Worm (Caenorhabditis elegans) whole organism, L4 larva: Measurements from ENCODE around the gene tpan-1.
A peak's percentile ranks its signal among the peaks of the same experiment; 100 is the strongest.

Experiments used
- F37D6.2 ChIP-seq: sonication (generic microtip); optimal IDR thresholded peaks from 2 replicates; lab custom pipeline; 2016; ENCODE audit warnings: mild to moderate bottlenecking, missing genetic modification characterization, missing compliant biosample characterization
- T26A8.4 ChIP-seq: fragments of 200-800 bp; sonication (Bioruptor generic); IDR thresholded peaks from 2 replicates; pipeline ENCODE4 v1.3.6; 2022; ENCODE audit warnings: missing genetic modification characterization, missing compliant biosample characterization
- aha-1 ChIP-seq: fragments of 150-350 bp; peaks from one replicate; lab custom pipeline; 2014; ENCODE audit warnings: missing biosample characterization, missing genetic modification characterization
- ama-1 ChIP-seq: fragments of 150-350 bp; optimal IDR thresholded peaks from 2 replicates; lab custom pipeline; 2014; ENCODE audit warnings: inconsistent platforms, mixed read lengths
- arid-1 ChIP-seq: fragments of 200-800 bp; sonication (Bioruptor generic); conservative IDR thresholded peaks from 2 replicates; pipeline ENCODE4 v1.3.6; 2022; ENCODE audit warnings: missing genetic modification reagents, missing genetic modification characterization, missing compliant biosample characterization
- ceh-44 ChIP-seq: fragments of 200-800 bp; sonication (Bioruptor generic); IDR thresholded peaks from 2 replicates; pipeline ENCODE4 v1.3.6; 2022; ENCODE audit warnings: missing genetic modification reagents, missing genetic modification characterization, missing compliant biosample characterization
- ceh-62 ChIP-seq: sonication (generic microtip); optimal IDR thresholded peaks from 2 replicates; lab custom pipeline; 2017; ENCODE audit warnings: missing biosample characterization, missing genetic modification characterization
- ces-1 ChIP-seq: fragments of 150-350 bp; sonication (generic microtip); optimal IDR thresholded peaks from 4 replicates; lab custom pipeline; 2014; ENCODE audit warnings: missing biosample characterization, missing genetic modification reagents, missing genetic modification characterization
- daf-16 ChIP-seq, 3 experiments: sonication (generic microtip); optimal IDR thresholded peaks; 2 replicates each; lab custom pipeline; 2016 to 2017; ENCODE audit warnings: missing genetic modification characterization in 3 of 3, missing genetic modification reagents in 3 of 3, mild to moderate bottlenecking in 2 of 3, missing compliant biosample characterization in 2 of 3, missing biosample characterization in 1 of 3, moderate library complexity in 1 of 3
- dmd-6 ChIP-seq: fragments of 200-800 bp; sonication (Bioruptor generic); IDR thresholded peaks from 2 replicates; pipeline ENCODE4 v1.3.6; 2022; ENCODE audit warnings: missing genetic modification reagents, missing genetic modification characterization, missing compliant biosample characterization
- dmd-9 ChIP-seq: fragments of 200-800 bp; sonication (Bioruptor generic); IDR thresholded peaks from 2 replicates; pipeline ENCODE4 v1.3.6; 2022; ENCODE audit warnings: missing genetic modification reagents, missing genetic modification characterization, missing compliant biosample characterization
- dve-1 ChIP-seq: sonication (generic microtip); optimal IDR thresholded peaks from 2 replicates; lab custom pipeline; 2017; ENCODE audit warnings: antibody characterized with exemption, mild to moderate bottlenecking, missing genetic modification characterization, missing compliant biosample characterization; ENCODE audit not compliant: insufficient read depth
- fkh-10 ChIP-seq: fragments of 150-350 bp; optimal IDR thresholded peaks from 2 replicates; lab custom pipeline; 2014; ENCODE audit warnings: missing biosample characterization, missing genetic modification reagents, missing genetic modification characterization
- hif-1 ChIP-seq, 2 experiments: sonication (generic microtip); optimal IDR thresholded peaks; 2 replicates each; lab custom pipeline; 2016 to 2017; ENCODE audit warnings: missing compliant biosample characterization in 2 of 2, missing genetic modification characterization in 2 of 2, missing genetic modification reagents in 2 of 2, missing genotype in 2 of 2, mild to moderate bottlenecking in 1 of 2
- hlh-11 ChIP-seq: fragments of 200-800 bp; sonication (Bioruptor generic); optimal IDR thresholded peaks from 2 replicates; lab custom pipeline; 2018; ENCODE audit warnings: mild to moderate bottlenecking, missing genetic modification characterization, missing compliant biosample characterization
- hlh-30 ChIP-seq: sonication (generic microtip); optimal IDR thresholded peaks from 2 replicates; lab custom pipeline; 2017; ENCODE audit warnings: antibody characterized with exemption, mild to moderate bottlenecking, missing genetic modification characterization, missing compliant biosample characterization; ENCODE audit not compliant: insufficient read depth
- lin-29 ChIP-seq: fragments of 200-800 bp; sonication (Bioruptor generic); IDR thresholded peaks from 2 replicates; pipeline ENCODE4 v1.3.6; 2022; ENCODE audit warnings: missing genetic modification reagents, missing genetic modification characterization, missing compliant biosample characterization
- lin-38 ChIP-seq: fragments of 200-800 bp; sonication (Bioruptor generic); IDR thresholded peaks from 2 replicates; pipeline ENCODE4 v1.3.6; 2022; ENCODE audit warnings: missing genetic modification reagents, missing genetic modification characterization, missing compliant biosample characterization
- lin-39 ChIP-seq: fragments of 150-350 bp; optimal IDR thresholded peaks from 2 replicates; lab custom pipeline; 2014; ENCODE audit warnings: missing biosample characterization, missing genetic modification reagents, missing genetic modification characterization
- lsy-2 ChIP-seq, 2 experiments: fragments of 150-350 bp in 1 of 2; sonication (generic microtip) in 1 of 2; optimal IDR thresholded peaks; 2 replicates each; lab custom pipeline; 2014 to 2017; ENCODE audit warnings: missing biosample characterization in 2 of 2, missing genetic modification characterization in 2 of 2
- mdl-1 ChIP-seq, 2 experiments: fragments of 150-350 bp in 1 of 2; sonication (generic microtip) in 1 of 2; optimal IDR thresholded peaks; 2 replicates each; lab custom pipeline; 2014 to 2017; ENCODE audit warnings: missing biosample characterization in 2 of 2, missing genetic modification characterization in 2 of 2
- mep-1 ChIP-seq: fragments of 150-350 bp; sonication (generic microtip); optimal IDR thresholded peaks from 3 replicates; lab custom pipeline; 2014; ENCODE audit warnings: missing biosample characterization, missing genetic modification characterization
- mes-2 ChIP-seq: sonication (generic microtip); optimal IDR thresholded peaks from 2 replicates; lab custom pipeline; 2016; ENCODE audit warnings: missing genotype, mild to moderate bottlenecking, missing genetic modification characterization, missing compliant biosample characterization; ENCODE audit not compliant: poor library complexity, severe bottlenecking
- mxl-3 ChIP-seq: fragments of 200-800 bp; sonication (Bioruptor generic); optimal IDR thresholded peaks from 2 replicates; lab custom pipeline; 2018; ENCODE audit warnings: mild to moderate bottlenecking, missing genetic modification characterization, missing compliant biosample characterization
- nhr-10 ChIP-seq: fragments of 150-350 bp; optimal IDR thresholded peaks from 2 replicates; lab custom pipeline; 2014; ENCODE audit warnings: missing biosample characterization, missing genetic modification characterization
- nhr-11 ChIP-seq: fragments of 150-350 bp; optimal IDR thresholded peaks from 2 replicates; lab custom pipeline; 2014; ENCODE audit warnings: missing biosample characterization, missing genetic modification characterization
- nhr-111 ChIP-seq: fragments of 200-800 bp; sonication (Bioruptor generic); optimal IDR thresholded peaks from 2 replicates; lab custom pipeline; 2018; ENCODE audit warnings: mild to moderate bottlenecking, missing genetic modification characterization, missing compliant biosample characterization
- nhr-25 ChIP-seq: sonication (generic microtip); optimal IDR thresholded peaks from 2 replicates; lab custom pipeline; 2017; ENCODE audit warnings: missing genetic modification characterization, mild to moderate bottlenecking, missing compliant biosample characterization, antibody characterized with exemption, moderate library complexity, borderline replicate concordance; ENCODE audit not compliant: insufficient read depth
- nhr-28 ChIP-seq: fragments of 150-350 bp; optimal IDR thresholded peaks from 2 replicates; lab custom pipeline; 2014; ENCODE audit warnings: missing biosample characterization, missing genetic modification characterization
- nhr-48 ChIP-seq: sonication (generic microtip); optimal IDR thresholded peaks from 2 replicates; lab custom pipeline; 2016; ENCODE audit warnings: mild to moderate bottlenecking, missing genetic modification characterization, missing compliant biosample characterization
- nhr-6 ChIP-seq: fragments of 150-350 bp; optimal IDR thresholded peaks from 2 replicates; lab custom pipeline; 2014; ENCODE audit warnings: missing biosample characterization, missing genetic modification characterization
- pqm-1 ChIP-seq: sonication (generic microtip); optimal IDR thresholded peaks from 2 replicates; lab custom pipeline; 2017; ENCODE audit warnings: missing biosample characterization, missing genetic modification characterization
- saeg-2 ChIP-seq: fragments of 200-800 bp; sonication (Bioruptor generic); IDR thresholded peaks from 2 replicates; pipeline ENCODE4 v1.3.6; 2022; ENCODE audit warnings: missing genetic modification reagents, missing genetic modification characterization, missing compliant biosample characterization
- tra-1 ChIP-seq: fragments of 200-800 bp; sonication (Bioruptor generic); IDR thresholded peaks from 2 replicates; pipeline ENCODE4 v1.3.6; 2022; ENCODE audit warnings: missing genetic modification reagents, missing genetic modification characterization, missing compliant biosample characterization
- unc-39 ChIP-seq: sonication (generic microtip); optimal IDR thresholded peaks from 2 replicates; lab custom pipeline; 2017; ENCODE audit warnings: missing biosample characterization, missing genetic modification characterization
- vab-7 ChIP-seq: fragments of 200-800 bp; sonication (Bioruptor generic); IDR thresholded peaks from 2 replicates; pipeline ENCODE4 v1.3.6; 2022; ENCODE audit warnings: missing genetic modification reagents, missing genetic modification characterization, missing compliant biosample characterization
- zag-1 ChIP-seq: fragments of 150-350 bp; optimal IDR thresholded peaks from 2 replicates; lab custom pipeline; 2014; ENCODE audit warnings: missing biosample characterization, missing genetic modification characterization
- zip-11 ChIP-seq: fragments of 200-800 bp; sonication (Bioruptor generic); IDR thresholded peaks from 2 replicates; pipeline ENCODE4 v1.3.6; 2022; ENCODE audit warnings: missing genetic modification characterization, missing compliant biosample characterization
- ztf-11 ChIP-seq: fragments of 150-350 bp; optimal IDR thresholded peaks from 2 replicates; lab custom pipeline; 2014; ENCODE audit warnings: missing biosample characterization, missing genetic modification characterization

Gene tpan-1

ce11 chrV:20830409-20830808 is 41.1 kb downstream of the tpan-1 start:
- no peak for TF ChIP-seq ztf-11 (tag; lab: Kevin White, UChicago)
- TF ChIP-seq ama-1 (lab: Kevin White, UChicago) = no peak
- TF ChIP-seq saeg-2 (GFP tag; lab: Robert Waterston, UW) = no peak
- no peak for TF ChIP-seq tra-1 (GFP tag; lab: Robert Waterston, UW)
- peak; percentile 56; the same call in 1 of the 2 replicates for TF ChIP-seq dmd-6 (GFP tag; lab: Robert Waterston, UW)
- no peak for TF ChIP-seq ceh-44 (GFP tag; lab: Robert Waterston, UW)

ce11 chrV:20831867-20832266 is 42.6 kb downstream of the tpan-1 start:
- TF ChIP-seq fkh-10 (GFP tag; lab: Kevin White, UChicago) = no peak
- TF ChIP-seq lsy-2 (tag; optimal IDR thresholded peaks at IDR 0.05; lab: Kevin White, UChicago) = peak in 1 of 2 experiments; percentile 25
- TF ChIP-seq nhr-28 = peak; percentile 79
- TF ChIP-seq mep-1 (tag; lab: Kevin White, UChicago) = peak; percentile 27
- TF ChIP-seq nhr-48 (tag; lab: Kevin White, UChicago) = peak; percentile 39
- peak; percentile 85 for TF ChIP-seq mxl-3 (GFP tag; lab: Kevin White, UChicago)
- no peak for TF ChIP-seq daf-16 (GFP tag; optimal IDR thresholded peaks at IDR 0.05; lab: Kevin White, UChicago)
- TF ChIP-seq daf-16 (tag; optimal IDR thresholded peaks at IDR 0.05; lab: Kevin White, UChicago) = peak; percentile 79
- TF ChIP-seq dmd-6 (GFP tag; lab: Robert Waterston, UW) = peak; percentile 84
- TF ChIP-seq nhr-6 = peak; percentile 41
- TF ChIP-seq ceh-62 = no peak
- TF ChIP-seq nhr-25 (tag; lab: Kevin White, UChicago) = no peak
- peak; percentile 68 for TF ChIP-seq hlh-11 (tag; lab: Kevin White, UChicago)
- TF ChIP-seq mdl-1 (tag; optimal IDR thresholded peaks at IDR 0.05; lab: Kevin White, UChicago) = peak in 1 of 2 experiments; percentile 58
- TF ChIP-seq zip-11 (GFP tag; lab: Robert Waterston, UW) = no peak
- TF ChIP-seq zag-1 (tag; lab: Kevin White, UChicago) = no peak
- TF ChIP-seq ces-1 (GFP tag; lab: Kevin White, UChicago) = no peak
- peak; percentile 52 for TF ChIP-seq pqm-1
- peak; percentile 68 for TF ChIP-seq hlh-30 (tag; lab: Kevin White, UChicago)
- TF ChIP-seq mes-2 (tag; lab: Kevin White, UChicago) = peak; percentile 64
- no peak for TF ChIP-seq dmd-9 (GFP tag; lab: Robert Waterston, UW)
- 0 out of 2 replicates have a peak, but pooled peaks have one; percentile 29 for TF ChIP-seq T26A8.4 (GFP tag; lab: Robert Waterston, UW)
- peak; percentile 49 for TF ChIP-seq dve-1

- TF ChIP-seq dve-1 = no peak
- TF ChIP-seq lin-29 = no peak
- TF ChIP-seq nhr-48 (tag; lab: Kevin White, UChicago) = no peak
- TF ChIP-seq arid-1 (GFP tag; lab: Robert Waterston, UW) = no peak
- TF ChIP-seq hif-1 (tag; optimal IDR thresholded peaks at IDR 0.05; lab: Kevin White, UChicago) = peak in 1 of 2 experiments; percentile 64
- TF ChIP-seq mxl-3 (GFP tag; lab: Kevin White, UChicago) = no peak
- TF ChIP-seq lsy-2 (tag; optimal IDR thresholded peaks at IDR 0.05; lab: Kevin White, UChicago) = peak in 1 of 2 experiments; percentile 39
- peak; percentile 64 for TF ChIP-seq aha-1 (tag; lab: Kevin White, UChicago)
- no peak for TF ChIP-seq mdl-1 (tag; optimal IDR thresholded peaks at IDR 0.05; lab: Kevin White, UChicago)
- no peak for TF ChIP-seq ceh-62
- TF ChIP-seq mep-1 (tag; lab: Kevin White, UChicago) = peak; percentile 19
- no peak for TF ChIP-seq T26A8.4 (GFP tag; lab: Robert Waterston, UW)
- TF ChIP-seq lin-39 (tag; lab: Kevin White, UChicago) = no peak
- peak; percentile 67 for TF ChIP-seq mes-2 (tag; lab: Kevin White, UChicago)
- no peak for TF ChIP-seq nhr-111 (GFP tag; lab: Kevin White, UChicago)
- TF ChIP-seq vab-7 (GFP tag; lab: Robert Waterston, UW) = 0 out of 2 replicates have a peak, but pooled peaks have one; percentile 9
- peak; percentile 72 for TF ChIP-seq lin-38 (GFP tag; lab: Robert Waterston, UW)
- TF ChIP-seq F37D6.2 (tag; lab: Kevin White, UChicago) = no peak
- no peak for TF ChIP-seq nhr-11 (tag; lab: Kevin White, UChicago)
- TF ChIP-seq nhr-10 (tag; lab: Kevin White, UChicago) = no peak
- TF ChIP-seq ces-1 (GFP tag; lab: Kevin White, UChicago) = no peak
- TF ChIP-seq dmd-9 (GFP tag; lab: Robert Waterston, UW) = no peak
- TF ChIP-seq ama-1 (lab: Kevin White, UChicago) = no peak
- TF ChIP-seq unc-39 = no peak
These were observed 43.3 kb downstream of the tpan-1 start for ce11 chrV:20832554-20832963.
